Worm (Caenorhabditis elegans) whole organism, mixed stage, embryonic: Measurements from ENCODE around the gene cyp-33A1.

ENCODE experiments used
- ces-1 ChIP-seq: fragments of 150-350 bp; optimal IDR thresholded peaks from 2 replicates; lab custom pipeline; 2014; ENCODE audit warnings: missing biosample characterization, missing genetic modification reagents, missing genetic modification characterization
- pha-4 ChIP-seq: fragments of 150-350 bp; optimal IDR thresholded peaks from 2 replicates; lab custom pipeline; 2018; ENCODE audit warnings: missing biosample characterization, missing genetic modification reagents, missing genetic modification characterization
- unc-62 ChIP-seq: fragments of 150-350 bp; optimal IDR thresholded peaks from 2 replicates; lab custom pipeline; 2014; ENCODE audit warnings: missing biosample characterization, missing genetic modification reagents, missing genetic modification characterization

DNA sequence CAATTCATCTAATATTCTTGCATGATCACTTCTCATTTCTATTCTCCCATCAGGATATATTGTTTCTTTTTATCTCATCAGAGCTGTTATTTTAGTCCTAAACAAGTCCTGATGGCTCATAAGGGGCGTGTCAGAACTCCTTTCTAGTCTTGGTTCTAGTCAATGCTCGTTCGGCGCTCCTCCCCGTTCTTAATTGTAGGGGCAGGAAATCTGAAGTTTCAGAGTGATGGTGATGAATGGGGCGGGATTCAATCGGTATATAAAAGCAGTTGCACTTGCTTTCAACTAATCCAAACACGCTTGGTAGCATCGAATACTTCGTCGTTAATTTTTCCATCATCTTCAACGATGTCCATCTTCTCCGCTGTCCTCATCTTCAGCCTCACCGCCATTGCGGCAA lies 9.0 kb downstream of the cyp-33A1 start, which contains the start of gene C12D5.4:
- TF ChIP-seq unc-62 (GFP tag; lab: Kevin White, UChicago) (no peak), ces-1 (GFP tag; lab: Kevin White, UChicago) (no peak), pha-4 (tag; lab: Kevin White, UChicago) (no peak)
